Fruit fly (Drosophila melanogaster) whole organism, wandering third instar larva: ENCODE results near the gene CG31099.

Source experiments
- Abd-B ChIP-seq: fragments of >200 bp; optimal IDR thresholded peaks from 2 replicates; lab custom pipeline; 2017; ENCODE audit warnings: missing biosample characterization, missing genetic modification characterization
- CG32264 ChIP-seq: fragments of 200-800 bp; sonication (Bioruptor generic); optimal IDR thresholded peaks from 2 replicates; lab custom pipeline; 2016; ENCODE audit warnings: missing biosample characterization, missing genetic modification characterization
- CG9705 ChIP-seq: fragments of 200-800 bp; sonication (Bioruptor generic); optimal IDR thresholded peaks from 2 replicates; lab custom pipeline; 2018; ENCODE audit warnings: missing biosample characterization, mild to moderate bottlenecking, missing genetic modification characterization
- CrebA ChIP-seq: fragments of 200-800 bp; sonication (Bioruptor generic); optimal IDR thresholded peaks from 2 replicates; lab custom pipeline; 2016; ENCODE audit warnings: missing biosample characterization, mild to moderate bottlenecking, missing genetic modification characterization, borderline replicate concordance
- Dfd ChIP-seq: fragments of >200 bp; optimal IDR thresholded peaks from 2 replicates; lab custom pipeline; 2017; ENCODE audit warnings: missing biosample characterization, missing genetic modification characterization
- Dif ChIP-seq: fragments of 200-275, 200-300 bp; sonication (Bioruptor generic); optimal IDR thresholded peaks from 2 replicates; lab custom pipeline; 2018; ENCODE audit warnings: missing biosample characterization, missing genetic modification characterization; ENCODE audit not compliant: partially characterized antibody
- GATAd ChIP-seq: sonication (Bioruptor generic); optimal IDR thresholded peaks from 2 replicates; lab custom pipeline; 2016; ENCODE audit warnings: missing biosample characterization, missing genetic modification characterization
- HLH106 ChIP-seq: fragments of 200-800 bp; optimal IDR thresholded peaks from 3 replicates; lab custom pipeline; 2019; ENCODE audit warnings: missing biosample characterization, mild to moderate bottlenecking, missing genetic modification characterization, moderate library complexity
- Hnf4 ChIP-seq: fragments of 200-800 bp; sonication (Bioruptor generic); optimal IDR thresholded peaks from 2 replicates; lab custom pipeline; 2016; ENCODE audit warnings: missing biosample characterization, mild to moderate bottlenecking, missing genetic modification characterization
- Hr78 ChIP-seq: fragments of >200 bp; optimal IDR thresholded peaks from 2 replicates; lab custom pipeline; 2017; ENCODE audit warnings: missing biosample characterization, missing genetic modification characterization
- Hr83 ChIP-seq: fragments of 200-300 bp; sonication (Bioruptor generic); optimal IDR thresholded peaks from 2 replicates; lab custom pipeline; 2016; ENCODE audit warnings: missing biosample characterization, mild to moderate bottlenecking, missing genetic modification characterization, moderate library complexity; ENCODE audit not compliant: poor library complexity, severe bottlenecking
- Jra ChIP-seq: sonication (Bioruptor generic); optimal IDR thresholded peaks from 2 replicates; lab custom pipeline; 2016; ENCODE audit warnings: missing biosample characterization, missing genetic modification characterization
- Mio ChIP-seq: sonication (Bioruptor generic); optimal IDR thresholded peaks from 2 replicates; lab custom pipeline; 2016; ENCODE audit warnings: missing biosample characterization, missing genetic modification characterization
- Myc ChIP-seq: fragments of >200 bp; optimal IDR thresholded peaks from 2 replicates; lab custom pipeline; 2017
- N ChIP-seq: fragments of >200 bp; optimal IDR thresholded peaks from 2 replicates; lab custom pipeline; 2018; ENCODE audit warnings: missing biosample characterization, missing external identifiers, missing genetic modification characterization
- OdsH ChIP-seq: fragments of 200-800 bp; sonication (Bioruptor generic); optimal IDR thresholded peaks from 2 replicates; lab custom pipeline; 2016; ENCODE audit warnings: missing biosample characterization, mild to moderate bottlenecking, missing genetic modification characterization
- Rel ChIP-seq, 2 experiments: fragments of 200-800 bp; sonication (Bioruptor generic) in 1 of 2; optimal IDR thresholded peaks; 2 replicates in 1 of 2; 3 replicates in 1 of 2; lab custom pipeline; 2016 to 2019; ENCODE audit warnings: mild to moderate bottlenecking in 2 of 2, missing biosample characterization in 2 of 2, missing genetic modification characterization in 2 of 2, moderate library complexity in 1 of 2
- Sp1 ChIP-seq: fragments of 200-800 bp; sonication (Bioruptor generic); optimal IDR thresholded peaks from 3 replicates; lab custom pipeline; 2019; ENCODE audit warnings: missing biosample characterization, mild to moderate bottlenecking, missing genetic modification characterization, moderate library complexity
- Vsx2 ChIP-seq: fragments of 200-300, 225-300 bp; sonication (Bioruptor generic); optimal IDR thresholded peaks from 2 replicates; lab custom pipeline; 2018; ENCODE audit warnings: missing biosample characterization, missing genetic modification characterization; ENCODE audit not compliant: partially characterized antibody
- br ChIP-seq: fragments of 200-800 bp; sonication (Bioruptor generic); optimal IDR thresholded peaks from 2 replicates; lab custom pipeline; 2016; ENCODE audit warnings: missing biosample characterization, missing genetic modification characterization
- brk ChIP-seq: fragments of 200-800 bp; sonication (Bioruptor generic); optimal IDR thresholded peaks from 2 replicates; lab custom pipeline; 2016; ENCODE audit warnings: missing biosample characterization, mild to moderate bottlenecking, missing genetic modification characterization
- dl ChIP-seq, 2 experiments: fragments of 175-275, 200-275 bp in 1 of 2; fragments of 200-275 bp in 1 of 2; sonication (Bioruptor generic); optimal IDR thresholded peaks; lab custom pipeline; 2018; ENCODE audit warnings: mild to moderate bottlenecking in 2 of 2, missing biosample characterization in 2 of 2, missing genetic modification characterization in 2 of 2, moderate library complexity in 2 of 2; ENCODE audit not compliant: partially characterized antibody in 2 of 2, insufficient read depth in 1 of 2
- dmrt93B ChIP-seq: fragments of 200-800 bp; sonication (Bioruptor generic); optimal IDR thresholded peaks from 2 replicates; lab custom pipeline; 2018; ENCODE audit warnings: missing biosample characterization, mild to moderate bottlenecking, missing genetic modification characterization
- dsf ChIP-seq: sonication (Bioruptor generic); optimal IDR thresholded peaks from 2 replicates; lab custom pipeline; 2016; ENCODE audit warnings: missing biosample characterization, missing genetic modification characterization, borderline replicate concordance
- ey ChIP-seq: fragments of 200-800 bp; sonication (Bioruptor generic); optimal IDR thresholded peaks from 2 replicates; lab custom pipeline; 2016; ENCODE audit warnings: missing biosample characterization, missing genetic modification characterization
- foxo ChIP-seq, 2 experiments: fragments of 200-800 bp; sonication (Bioruptor generic); optimal IDR thresholded peaks; 2 replicates in 1 of 2; 3 replicates in 1 of 2; lab custom pipeline; 2016 to 2017; ENCODE audit warnings: missing biosample characterization in 2 of 2, missing genetic modification characterization in 2 of 2
- fru ChIP-seq: fragments of 200-800 bp; sonication (Bioruptor generic); optimal IDR thresholded peaks from 3 replicates; lab custom pipeline; 2016; ENCODE audit warnings: missing biosample characterization, mild to moderate bottlenecking, missing genetic modification characterization
- h ChIP-seq: fragments of 200-800 bp; sonication (Bioruptor generic); optimal IDR thresholded peaks from 3 replicates; lab custom pipeline; 2016; ENCODE audit warnings: missing biosample characterization, mild to moderate bottlenecking, missing genetic modification characterization
- jim ChIP-seq: fragments of 175-275, 200-325 bp; sonication (Bioruptor generic); optimal IDR thresholded peaks from 2 replicates; lab custom pipeline; 2016; ENCODE audit warnings: missing biosample characterization, mild to moderate bottlenecking, missing genetic modification characterization
- lola ChIP-seq: fragments of >200 bp; optimal IDR thresholded peaks from 2 replicates; lab custom pipeline; 2017; ENCODE audit warnings: missing biosample characterization, missing genetic modification characterization
- pan ChIP-seq: fragments of >200 bp; optimal IDR thresholded peaks from 2 replicates; lab custom pipeline; 2017
- psq ChIP-seq: fragments of 200-800 bp; sonication (Bioruptor generic); optimal IDR thresholded peaks from 3 replicates; lab custom pipeline; 2017; ENCODE audit warnings: missing biosample characterization, mild to moderate bottlenecking, missing genetic modification characterization, moderate library complexity
- rgr ChIP-seq: fragments of 200-800 bp; sonication (Bioruptor generic); optimal IDR thresholded peaks from 3 replicates; lab custom pipeline; 2016; ENCODE audit warnings: missing biosample characterization, mild to moderate bottlenecking, missing genetic modification characterization
- sage ChIP-seq: fragments of 200-800 bp; sonication (Bioruptor generic); optimal IDR thresholded peaks from 2 replicates; lab custom pipeline; 2016; ENCODE audit warnings: missing biosample characterization, mild to moderate bottlenecking, missing genetic modification characterization
- sv ChIP-seq: fragments of 200-800 bp; sonication (Bioruptor generic); optimal IDR thresholded peaks from 3 replicates; lab custom pipeline; 2016; ENCODE audit warnings: missing biosample characterization, missing genetic modification characterization
- tai ChIP-seq: sonication (Bioruptor generic); optimal IDR thresholded peaks from 2 replicates; lab custom pipeline; 2016; ENCODE audit warnings: missing biosample characterization, missing genetic modification characterization
- usp ChIP-seq: fragments of >200 bp; optimal IDR thresholded peaks from 2 replicates; lab custom pipeline; 2017; ENCODE audit warnings: missing biosample characterization, missing genetic modification characterization

CG31099 gene

dm6 chr3R:25292864-25293284 is 17.9 kb downstream of the CG31099 start, which contains the start of gene CG31098:
Gene CG31098 (minus strand): TSS chr3R:25292977.
- TF ChIP-seq GATAd (GFP tag; lab: Kevin White, UChicago) (no peak), dmrt93B (no peak), HLH106 (no peak), OdsH (GFP tag; lab: Kevin White, UChicago) (peak; percentile 16), jim (GFP tag; lab: Kevin White, UChicago) (no peak), rgr (GFP tag; lab: Kevin White, UChicago) (peak; percentile 21), Hr83 (GFP tag; lab: Kevin White, UChicago) (no peak), CG9705 (no peak), usp (GFP tag; lab: Kevin White, UChicago) (no peak), fru (GFP tag; lab: Kevin White, UChicago) (no peak), CG32264 (GFP tag; lab: Kevin White, UChicago) (no peak), Hnf4 (GFP tag; lab: Kevin White, UChicago) (no peak), dl (GFP tag; optimal IDR thresholded peaks at IDR 0.05; lab: Kevin White, UChicago; ENCODE audit: insufficient read depth in 1 of 2, partially characterized antibody in 2 of 2) (no peak), br (GFP tag; lab: Kevin White, UChicago) (no peak), sage (GFP tag; lab: Kevin White, UChicago) (peak; percentile 67), Sp1 (GFP tag; lab: Kevin White, UChicago) (no peak), Dif (GFP tag; lab: Kevin White, UChicago) (no peak), h (peak; percentile 64), Jra (GFP tag; lab: Kevin White, UChicago) (no peak), CrebA (GFP tag; lab: Kevin White, UChicago) (peak; percentile 93), sv (GFP tag; lab: Kevin White, UChicago) (no peak), lola (no peak), Rel (GFP tag; optimal IDR thresholded peaks at IDR 0.05; lab: Kevin White, UChicago) (peak; percentile 85), Rel (tag; optimal IDR thresholded peaks at IDR 0.05; lab: Kevin White, UChicago) (no peak), Vsx2 (GFP tag; lab: Kevin White, UChicago) (no peak), Dfd (GFP tag; lab: Kevin White, UChicago) (no peak), psq (no peak), brk (peak; percentile 74), Myc (lab: Kevin White, UChicago) (no peak), Abd-B (GFP tag; lab: Kevin White, UChicago) (no peak), Mio (no peak), dsf (GFP tag; lab: Kevin White, UChicago) (no peak), pan (lab: Kevin White, UChicago) (no peak), N (GFP tag; lab: Kevin White, UChicago) (no peak), Hr78 (GFP tag; lab: Kevin White, UChicago) (no peak), foxo (GFP tag; optimal IDR thresholded peaks at IDR 0.05; lab: Kevin White, UChicago) (no peak)

DNA sequence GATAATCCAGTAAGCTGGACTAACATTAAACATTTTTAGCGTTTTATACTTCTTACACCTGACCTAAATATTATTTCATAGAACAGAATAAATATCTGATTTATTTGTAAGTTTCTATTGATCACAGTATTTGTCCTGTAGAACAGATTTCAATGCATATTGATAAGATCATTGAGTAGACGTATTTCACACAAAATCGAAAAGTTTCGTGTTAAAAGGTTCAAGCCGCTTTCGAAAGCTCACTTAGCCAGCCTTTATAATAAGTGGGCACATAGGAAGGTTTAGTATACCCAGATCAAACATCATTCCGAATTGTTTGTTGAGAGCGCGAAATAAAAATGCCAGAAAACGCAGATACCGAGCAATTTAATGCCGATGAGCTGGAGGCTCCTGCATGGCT is 21.2 kb downstream of the CG31099 start, which contains the start of gene CG11893:
TSS of gene CG11893 (plus strand) at position 301 of the 400 bp plus-strand sequence.
- TF ChIP-seq Dfd (GFP tag; lab: Kevin White, UChicago) (no peak), Rel (GFP tag; optimal IDR thresholded peaks at IDR 0.05; lab: Kevin White, UChicago) (no peak), Rel (tag; optimal IDR thresholded peaks at IDR 0.05; lab: Kevin White, UChicago) (no peak)

DNA sequence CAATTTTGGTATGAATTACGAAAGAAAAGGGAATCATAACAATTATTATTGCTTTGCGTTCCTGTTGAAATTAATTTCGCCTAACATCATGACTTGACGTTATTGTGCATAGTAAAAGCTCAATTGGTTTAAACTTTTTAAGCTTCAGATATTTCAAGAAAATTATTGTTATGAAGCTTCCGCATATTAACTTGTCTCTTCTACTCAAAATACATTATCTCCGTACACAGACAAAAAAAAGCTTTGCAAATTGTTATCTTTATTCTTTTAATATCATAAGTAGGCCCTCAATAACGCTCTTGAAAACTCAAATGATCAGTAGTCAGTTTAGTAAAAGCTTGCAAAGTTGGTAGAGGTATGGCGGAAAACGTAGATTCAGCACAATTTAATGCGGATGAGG is 23.6 kb downstream of the CG31099 start, which contains the start of gene CG13658:
TSS of gene CG13658 (plus strand) at position 347 of the 400 bp plus-strand sequence.
- TF ChIP-seq pan (lab: Kevin White, UChicago) (no peak), Jra (GFP tag; lab: Kevin White, UChicago) (no peak), foxo (GFP tag; optimal IDR thresholded peaks at IDR 0.05; lab: Kevin White, UChicago) (no peak), CG9705 (no peak)

DNA sequence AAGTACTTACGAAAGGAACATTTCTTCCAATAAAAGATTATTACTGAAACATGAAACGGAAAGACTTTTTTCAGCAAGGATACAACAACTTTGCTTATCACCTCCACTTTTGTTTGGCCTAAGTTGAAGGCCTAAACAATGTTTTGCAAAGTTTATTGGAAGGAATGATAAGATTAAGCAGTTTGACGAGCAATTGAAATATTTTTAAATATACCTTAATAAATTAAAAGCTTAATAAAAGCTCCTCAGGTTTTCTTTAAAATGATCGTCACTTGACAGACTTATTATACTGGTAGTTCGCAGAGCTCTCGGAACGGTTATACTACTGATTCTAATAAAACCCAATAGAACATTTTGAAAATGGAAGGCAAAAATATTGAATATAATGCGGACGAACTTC is 25.6 kb downstream of the CG31099 start, which contains the start of gene CG31104:
TSS of gene CG31104 (plus strand) at position 301 of the 400 bp plus-strand sequence.
- TF ChIP-seq dl (GFP tag; optimal IDR thresholded peaks at IDR 0.05; lab: Kevin White, UChicago; ENCODE audit: insufficient read depth in 1 of 2, partially characterized antibody in 2 of 2) = no peak
- TF ChIP-seq Mio = no peak
- TF ChIP-seq CrebA (GFP tag; lab: Kevin White, UChicago) = no peak
- TF ChIP-seq Hr78 (GFP tag; lab: Kevin White, UChicago) = no peak
- no peak for TF ChIP-seq dsf (GFP tag; lab: Kevin White, UChicago)
- no peak for TF ChIP-seq CG32264 (GFP tag; lab: Kevin White, UChicago)
- TF ChIP-seq Rel (GFP tag; optimal IDR thresholded peaks at IDR 0.05; lab: Kevin White, UChicago) = no peak
- no peak for TF ChIP-seq Rel (tag; optimal IDR thresholded peaks at IDR 0.05; lab: Kevin White, UChicago)
- TF ChIP-seq Myc (lab: Kevin White, UChicago) = no peak
- no peak for TF ChIP-seq tai
- TF ChIP-seq usp (GFP tag; lab: Kevin White, UChicago) = no peak
- no peak for TF ChIP-seq sage (GFP tag; lab: Kevin White, UChicago)
- TF ChIP-seq CG9705 = no peak
- no peak for TF ChIP-seq dmrt93B
- TF ChIP-seq Hnf4 (GFP tag; lab: Kevin White, UChicago) = no peak
- no peak for TF ChIP-seq HLH106
- no peak for TF ChIP-seq Jra (GFP tag; lab: Kevin White, UChicago)
- TF ChIP-seq OdsH (GFP tag; lab: Kevin White, UChicago) = no peak
- TF ChIP-seq ey = no peak
